Worm (Caenorhabditis elegans) whole organism, dauer: ENCODE measurements around the gene csn-5.

Experiments
- unc-62 ChIP-seq: sonication (generic microtip); optimal IDR thresholded peaks from 2 replicates; lab custom pipeline; 2017; ENCODE audit warnings: missing biosample characterization, missing genetic modification reagents, missing genetic modification characterization

The csn-5 gene

ce11 chrIV:5650761-5651332 is 1.5 kb downstream of the csn-5 start:
- no peak for TF ChIP-seq unc-62 (GFP tag; lab: Kevin White, UChicago)

- TF ChIP-seq unc-62 (GFP tag; lab: Kevin White, UChicago), result no peak
Measured at ce11 chrIV:5652811-5653483, 3.6 kb downstream of the csn-5 start.

- TF ChIP-seq unc-62 (GFP tag; lab: Kevin White, UChicago), result no peak
Measured at ce11 chrIV:5653649-5654048, 4.3 kb downstream of the csn-5 start, which contains the start of gene clec-178. clec-178 (plus strand) TSS chrIV:5653949.

- TF ChIP-seq unc-62 (GFP tag; lab: Kevin White, UChicago), result no peak
Measured at ce11 chrIV:5654203-5654602, 4.9 kb downstream of the csn-5 start.

ce11 chrIV:5654693-5655092 is 5.4 kb downstream of the csn-5 start:
- no peak for TF ChIP-seq unc-62 (GFP tag; lab: Kevin White, UChicago)

- TF ChIP-seq unc-62 (GFP tag; lab: Kevin White, UChicago), result no peak
Measured at ce11 chrIV:5655966-5656389, 6.6 kb downstream of the csn-5 start.

ce11 chrIV:5657126-5657666 is 7.9 kb downstream of the csn-5 start:
- TF ChIP-seq unc-62 (GFP tag; lab: Kevin White, UChicago), result no peak

ce11 chrIV:5658225-5658624 is 8.9 kb downstream of the csn-5 start:
- TF ChIP-seq unc-62 (GFP tag; lab: Kevin White, UChicago), result no peak

ce11 chrIV:5658897-5659296 is 9.6 kb downstream of the csn-5 start:
- TF ChIP-seq unc-62 (GFP tag; lab: Kevin White, UChicago), result no peak

ce11 chrIV:5659461-5659860 is 10.1 kb downstream of the csn-5 start:
- TF ChIP-seq unc-62 (GFP tag; lab: Kevin White, UChicago), result no peak

- TF ChIP-seq unc-62 (GFP tag; lab: Kevin White, UChicago), result no peak
Measured at ce11 chrIV:5660239-5660638, 10.9 kb downstream of the csn-5 start, which contains the start of gene skn-1. skn-1 (minus strand) TSS chrIV:5660384.

- no peak for TF ChIP-seq unc-62 (GFP tag; lab: Kevin White, UChicago)
Measured at ce11 chrIV:5662073-5662472, 12.7 kb downstream of the csn-5 start.

- TF ChIP-seq unc-62 (GFP tag; lab: Kevin White, UChicago), result no peak
Measured at ce11 chrIV:5662886-5663285, 13.6 kb downstream of the csn-5 start.

- no peak for TF ChIP-seq unc-62 (GFP tag; lab: Kevin White, UChicago)
Measured at ce11 chrIV:5664375-5665004, 15.2 kb downstream of the csn-5 start, which contains the start of gene bec-1. bec-1 (minus strand) TSS chrIV:5664425.

ce11 chrIV:5665353-5665918 is 16.1 kb downstream of the csn-5 start:
- no peak for TF ChIP-seq unc-62 (GFP tag; lab: Kevin White, UChicago)
